Fruit fly (Drosophila melanogaster): ENCODE data around the gene Clic.

Gene Clic

DNA sequence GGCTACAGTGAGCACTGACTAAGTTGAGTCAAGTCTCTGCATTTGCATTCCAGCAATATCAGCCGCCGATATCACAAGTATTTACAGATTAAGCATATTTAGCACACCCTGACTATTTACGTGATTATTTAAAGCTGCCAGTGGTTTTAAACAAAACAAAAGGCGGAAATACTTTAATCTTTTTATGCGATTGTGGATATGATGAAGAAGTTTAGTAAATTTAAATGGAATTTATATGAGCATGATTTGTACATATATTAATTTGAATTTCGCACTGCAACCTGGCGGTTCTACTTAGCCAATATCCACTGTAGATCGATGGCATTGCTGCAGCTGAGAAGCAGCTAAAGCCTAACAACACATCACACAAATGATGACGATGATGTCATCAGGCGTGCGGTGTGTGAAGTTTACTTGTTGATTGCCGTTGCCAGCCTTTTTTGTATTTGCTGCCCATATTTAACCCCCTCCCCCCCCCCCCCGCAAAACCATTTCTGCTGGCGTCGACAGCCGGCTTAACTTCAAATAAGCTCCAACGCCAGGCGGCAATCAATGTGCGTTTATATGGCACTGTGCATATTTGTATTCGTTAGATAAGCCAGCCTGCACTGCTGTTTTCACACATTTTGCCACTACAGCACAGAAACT is 6.5 kb downstream of the Clic start (continued):
- TF ChIP-seq CG7271 (tag; optimal IDR thresholded peaks at IDR 0.05) (no peak), Med (GFP tag) (peak; percentile 89), prd (optimal IDR thresholded peaks at IDR 0.05) (no peak), prd (GFP tag; IDR thresholded peaks at IDR 0.05) (peak; percentile 71; the same call in 2 of the 3 replicates), pnt (GFP tag; optimal IDR thresholded peaks at IDR 0.05) (peak; percentile 54), hkb (optimal IDR thresholded peaks at IDR 0.05) (no peak), hkb (GFP tag; IDR thresholded peaks at IDR 0.05) (peak; percentile 67; the same call in 1 of the 2 replicates), sna (GFP tag; IDR thresholded peaks at IDR 0.05; ENCODE audit: partially characterized antibody) (no peak), Deaf1 (tag; optimal IDR thresholded peaks at IDR 0.05) (peak; percentile 5), Dfd (GFP tag; optimal IDR thresholded peaks at IDR 0.05) (no peak), B-H2 (GFP tag; optimal IDR thresholded peaks at IDR 0.05) (no peak), Ets65A (GFP tag) (peak; percentile 97), tio (GFP tag; optimal IDR thresholded peaks at IDR 0.05) (peak; percentile 30), grn (GFP tag; optimal IDR thresholded peaks at IDR 0.05) (no peak), zen (tag; optimal IDR thresholded peaks at IDR 0.05) (peak; percentile 9), mld (GFP tag; IDR thresholded peaks at IDR 0.05; ENCODE audit: partially characterized antibody) (no peak), Abd-B (GFP tag; optimal IDR thresholded peaks at IDR 0.05) (peak; percentile 43), CTCF (GFP tag; optimal IDR thresholded peaks at IDR 0.05) (no peak), CG17568 (GFP tag; optimal IDR thresholded peaks at IDR 0.05) (no peak), HLH4C (GFP tag; IDR thresholded peaks at IDR 0.05; ENCODE audit: partially characterized antibody) (no peak), Ssrp (tag; optimal IDR thresholded peaks at IDR 0.05) (peak; percentile 69), fru (optimal IDR thresholded peaks at IDR 0.05) (no peak), HHEX (GFP tag; optimal IDR thresholded peaks at IDR 0.05) (peak; percentile 32), wek (GFP tag; optimal IDR thresholded peaks at IDR 0.05) (no peak), cad (GFP tag; optimal IDR thresholded peaks at IDR 0.05) (no peak), kni (GFP tag; optimal IDR thresholded peaks at IDR 0.05) (peak; percentile 18), HLH3B (GFP tag; IDR thresholded peaks at IDR 0.05) (no peak), Blimp-1 (GFP tag; optimal IDR thresholded peaks at IDR 0.05) (peak; percentile 50), CG30431 (GFP tag; optimal IDR thresholded peaks at IDR 0.05) (peak; percentile 6), Ets97D (GFP tag; optimal IDR thresholded peaks at IDR 0.05) (no peak), Optix (GFP tag; IDR thresholded peaks at IDR 0.05) (no peak), Chrac-16 (GFP tag; optimal IDR thresholded peaks at IDR 0.05) (peak; percentile 24), CG17829 (tag; optimal IDR thresholded peaks at IDR 0.05) (peak; percentile 62), Bdp1 (GFP tag; optimal IDR thresholded peaks at IDR 0.05) (no peak), CG34224 (GFP tag; IDR thresholded peaks at IDR 0.05; ENCODE audit: partially characterized antibody) (no peak), CG3163 (GFP tag; optimal IDR thresholded peaks at IDR 0.05) (peak; percentile 8), disco-r (GFP tag; optimal IDR thresholded peaks at IDR 0.05) (no peak), gt (GFP tag; IDR thresholded peaks at IDR 0.05) (no peak), NC2α (GFP tag; optimal IDR thresholded peaks at IDR 0.05) (no peak), fd3F (GFP tag; optimal IDR thresholded peaks at IDR 0.05) (peak; percentile 46), H15 (GFP tag; IDR thresholded peaks at IDR 0.05) (peak; percentile 53; the same call in 1 of the 3 replicates), CG2116 (GFP tag; optimal IDR thresholded peaks at IDR 0.05) (peak; percentile 16), sqz (GFP tag; optimal IDR thresholded peaks at IDR 0.05) (peak; percentile 43), wor (GFP tag; IDR thresholded peaks at IDR 0.05) (no peak), Hand (GFP tag; optimal IDR thresholded peaks at IDR 0.05) (no peak), inv (GFP tag; IDR thresholded peaks at IDR 0.05; ENCODE audit: partially characterized antibody) (no peak), PHDP (tag; optimal IDR thresholded peaks at IDR 0.05) (peak; percentile 59), tgo (GFP tag; IDR thresholded peaks at IDR 0.05) (peak; percentile 67; the same call in 2 of the 3 replicates), CG18764 (GFP tag; optimal IDR thresholded peaks at IDR 0.05) (no peak), kay (GFP tag; optimal IDR thresholded peaks at IDR 0.05) (no peak), CG12155 (GFP tag; optimal IDR thresholded peaks at IDR 0.05) (peak; percentile 12), GATAe (GFP tag; conservative IDR thresholded peaks at IDR 0.05) (no peak)
